Worm (Caenorhabditis elegans) whole organism, L3 larva: ENCODE results near the gene msrp-3.

Source experiments
- elt-2 ChIP-seq: sonication (generic microtip); optimal IDR thresholded peaks from 2 replicates; lab custom pipeline; 2016; ENCODE audit warnings: missing genetic modification reagents, mild to moderate bottlenecking, missing genetic modification characterization, missing compliant biosample characterization
- mdl-1 ChIP-seq: fragments of 150-350 bp; optimal IDR thresholded peaks from 2 replicates; lab custom pipeline; 2014; ENCODE audit warnings: missing biosample characterization, missing genetic modification characterization
- nfya-1 ChIP-seq: sonication (generic microtip); optimal IDR thresholded peaks from 2 replicates; lab custom pipeline; 2017; ENCODE audit warnings: missing genetic modification characterization, mild to moderate bottlenecking, missing compliant biosample characterization, antibody characterized with exemption, moderate library complexity; ENCODE audit not compliant: insufficient read depth
- nhr-25 ChIP-seq: sonication (generic microtip); optimal IDR thresholded peaks from 2 replicates; lab custom pipeline; 2017; ENCODE audit warnings: missing biosample characterization, missing genetic modification characterization
- nhr-77 ChIP-seq: fragments of 150-350 bp; optimal IDR thresholded peaks from 2 replicates; lab custom pipeline; 2014; ENCODE audit warnings: missing biosample characterization, missing genetic modification characterization
- zag-1 ChIP-seq: fragments of 150-350 bp; optimal IDR thresholded peaks from 2 replicates; lab custom pipeline; 2014; ENCODE audit warnings: missing biosample characterization, missing genetic modification characterization
- ztf-4 ChIP-seq: fragments of 150-350 bp; optimal IDR thresholded peaks from 2 replicates; lab custom pipeline; 2014; ENCODE audit warnings: missing biosample characterization, missing genetic modification characterization

DNA sequence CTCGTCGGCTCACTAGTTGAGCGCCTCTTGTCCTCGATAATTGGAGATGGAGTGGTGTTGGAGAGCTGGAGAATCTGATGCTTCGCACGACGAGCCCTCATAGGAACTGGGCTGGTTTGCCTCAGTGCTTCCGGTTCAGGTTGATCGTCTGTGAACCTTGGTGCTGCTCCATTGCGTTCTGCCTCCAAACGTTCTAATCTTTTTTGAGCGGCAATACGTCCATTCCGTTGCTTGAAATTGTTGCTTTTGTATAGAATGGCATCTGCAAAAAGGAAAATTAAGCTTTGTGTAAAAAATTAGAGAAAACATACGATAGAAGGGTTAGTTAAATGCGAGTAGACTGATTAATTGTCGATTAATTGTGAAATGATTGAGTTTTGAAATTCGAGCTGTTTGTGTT is 1.7 kb downstream of the msrp-3 start, which contains the start of gene F46F5.5:
- TF ChIP-seq mdl-1: no peak
- TF ChIP-seq nhr-77 (tag; lab: Kevin White, UChicago): no peak
- TF ChIP-seq nhr-25 (tag; lab: Kevin White, UChicago): no peak
- no peak for TF ChIP-seq zag-1 (tag; lab: Kevin White, UChicago)
- no peak for TF ChIP-seq elt-2 (tag; lab: Kevin White, UChicago)
- TF ChIP-seq ztf-4 (tag; lab: Kevin White, UChicago): no peak
- no peak for TF ChIP-seq nfya-1 (tag; lab: Kevin White, UChicago)
